Worm (Caenorhabditis elegans): ENCODE results near the gene Y38H6C.4.

The Y38H6C.4 gene

ce11 chrV:20479013-20479739, 25.7 kb downstream of the Y38H6C.4 start, which contains the start of the genes calf-1 and rpl-2 (continued):
- TF ChIP-seq dmd-6 (GFP tag; IDR thresholded peaks at IDR 0.05) (no peak), vab-7 (GFP tag; IDR thresholded peaks at IDR 0.05) (no peak), rbr-2 (tag; optimal IDR thresholded peaks at IDR 0.05) (peak; percentile 22), T20F7.1 (GFP tag; optimal IDR thresholded peaks at IDR 0.05) (no peak), daf-12 (tag; optimal IDR thresholded peaks at IDR 0.05) (no peak), nhr-237 (tag; optimal IDR thresholded peaks at IDR 0.05) (no peak), R02D3.7 (tag; optimal IDR thresholded peaks at IDR 0.05) (peak; percentile 73), aly-2 (tag; optimal IDR thresholded peaks at IDR 0.05) (no peak), hlh-11 (tag; optimal IDR thresholded peaks at IDR 0.05) (peak; percentile 55), dpl-1 (GFP tag; optimal IDR thresholded peaks at IDR 0.05) (peak; percentile 55), cey-2 (tag; optimal IDR thresholded peaks at IDR 0.05; ENCODE audit: borderline replicate concordance, insufficient read depth) (no peak), gei-8 (GFP tag; optimal IDR thresholded peaks at IDR 0.05) (no peak), aha-1 (tag) (peak; percentile 94), skn-1 (tag; optimal IDR thresholded peaks at IDR 0.05) (no peak), nhr-111 (GFP tag; optimal IDR thresholded peaks at IDR 0.05) (no peak), hmg-1.1 (GFP tag; IDR thresholded peaks at IDR 0.05) (no peak), mxl-2 (GFP tag; conservative IDR thresholded peaks at IDR 0.05) (no peak), saeg-2 (GFP tag; IDR thresholded peaks at IDR 0.05) (no peak), unc-39 (tag; optimal IDR thresholded peaks at IDR 0.05) (no peak), ces-1 (GFP tag; optimal IDR thresholded peaks at IDR 0.05) (no peak), ZK546.5 (tag; optimal IDR thresholded peaks at IDR 0.05) (no peak), unc-130 (GFP tag; optimal IDR thresholded peaks at IDR 0.05) (peak; percentile 23), hif-1 (tag; optimal IDR thresholded peaks at IDR 0.05) (peak in 1 of 2 experiments; percentile 43), pha-4 (GFP tag; IDR thresholded peaks at IDR 0.05) (0 out of 2 replicates have a peak, but pooled peaks have one; percentile 49), pha-4 (tag; optimal IDR thresholded peaks at IDR 0.05) (no peak), set-16 (GFP tag; IDR thresholded peaks at IDR 0.05) (no peak), sdz-12 (GFP tag; optimal IDR thresholded peaks at IDR 0.05) (no peak), madf-5 (GFP tag; IDR thresholded peaks at IDR 0.05) (no peak), arid-1 (GFP tag; conservative IDR thresholded peaks at IDR 0.05) (no peak), ceh-62 (tag; optimal IDR thresholded peaks at IDR 0.05) (no peak), pqm-1 (tag; optimal IDR thresholded peaks at IDR 0.05) (no peak), daf-8 (GFP tag; IDR thresholded peaks at IDR 0.05) (no peak), egl-43 (GFP tag; IDR thresholded peaks at IDR 0.05) (no peak), dve-1 (tag; optimal IDR thresholded peaks at IDR 0.05; ENCODE audit: insufficient read depth) (peak; percentile 55), nhr-102 (tag; optimal IDR thresholded peaks at IDR 0.05) (no peak), php-3 (GFP tag; IDR thresholded peaks at IDR 0.05) (no peak), spr-1 (tag; optimal IDR thresholded peaks at IDR 0.05) (no peak), fkh-10 (GFP tag; optimal IDR thresholded peaks at IDR 0.05) (no peak), zip-11 (GFP tag; IDR thresholded peaks at IDR 0.05) (no peak), lin-13 (GFP tag; optimal IDR thresholded peaks at IDR 0.05) (no peak), lim-7 (GFP tag; IDR thresholded peaks at IDR 0.05) (no peak), tag-97 (GFP tag; IDR thresholded peaks at IDR 0.05) (no peak), nhr-41 (GFP tag; IDR thresholded peaks at IDR 0.05) (no peak), daf-19 (GFP tag; conservative IDR thresholded peaks at IDR 0.05) (no peak), ceh-20 (GFP tag; IDR thresholded peaks at IDR 0.05) (no peak), snpc-1.2 (GFP tag; IDR thresholded peaks at IDR 0.05) (no peak), nhr-10 (tag; optimal IDR thresholded peaks at IDR 0.05) (no peak), nhr-11 (tag; optimal IDR thresholded peaks at IDR 0.05) (peak; percentile 23), ceh-32 (tag; optimal IDR thresholded peaks at IDR 0.05; ENCODE audit: poor library complexity) (no peak), F37D6.2 (tag; optimal IDR thresholded peaks at IDR 0.05) (no peak), lin-38 (GFP tag; IDR thresholded peaks at IDR 0.05) (peak; percentile 44; the same call in 1 of the 2 replicates)

Data from whole organism, L4 larva.